Worm (Caenorhabditis elegans) whole organism, L4 larva: ENCODE results near the gene sek-1.

Experiments
- D1046.2 ChIP-seq: fragments of 200-800 bp; sonication (Bioruptor generic); IDR thresholded peaks from 2 replicates; pipeline ENCODE4 v1.3.6; 2022; ENCODE audit warnings: missing genetic modification characterization, missing compliant biosample characterization
- F49E8.2 ChIP-seq: sonication (generic microtip); optimal IDR thresholded peaks from 2 replicates; lab custom pipeline; 2016; ENCODE audit warnings: missing compliant biosample characterization, mild to moderate bottlenecking, missing genetic modification characterization, borderline replicate concordance
- R02D3.7 ChIP-seq: fragments of 150-350 bp; sonication (generic microtip); optimal IDR thresholded peaks from 3 replicates; lab custom pipeline; 2014; ENCODE audit warnings: missing biosample characterization, missing genetic modification characterization
- T20F7.1 ChIP-seq: fragments of 200-800 bp; sonication (Bioruptor generic); optimal IDR thresholded peaks from 2 replicates; lab custom pipeline; 2018; ENCODE audit warnings: mild to moderate bottlenecking, missing genetic modification characterization, missing compliant biosample characterization
- T26A8.4 ChIP-seq: fragments of 200-800 bp; sonication (Bioruptor generic); IDR thresholded peaks from 2 replicates; pipeline ENCODE4 v1.3.6; 2022; ENCODE audit warnings: missing genetic modification characterization, missing compliant biosample characterization
- Y105C5A.15 ChIP-seq: fragments of 200-800 bp; sonication (Bioruptor generic); IDR thresholded peaks from 2 replicates; pipeline ENCODE4 v1.3.6; 2022; ENCODE audit warnings: missing genetic modification characterization, missing compliant biosample characterization
- Y75B8A.6 ChIP-seq: fragments of 200-800 bp; sonication (Bioruptor generic); IDR thresholded peaks from 2 replicates; pipeline ENCODE4 v1.3.6; 2022; ENCODE audit warnings: missing genetic modification reagents, missing genetic modification characterization, missing compliant biosample characterization
- aly-2 ChIP-seq: sonication (generic microtip); optimal IDR thresholded peaks from 2 replicates; lab custom pipeline; 2018; ENCODE audit warnings: missing biosample characterization, missing genetic modification characterization
- ama-1 ChIP-seq: fragments of 150-350 bp; optimal IDR thresholded peaks from 2 replicates; lab custom pipeline; 2014; ENCODE audit warnings: inconsistent platforms, mixed read lengths
- arid-1 ChIP-seq: fragments of 200-800 bp; sonication (Bioruptor generic); conservative IDR thresholded peaks from 2 replicates; pipeline ENCODE4 v1.3.6; 2022; ENCODE audit warnings: missing genetic modification reagents, missing genetic modification characterization, missing compliant biosample characterization
- ceh-20 ChIP-seq: fragments of 200-800 bp; sonication (Bioruptor generic); IDR thresholded peaks from 2 replicates; pipeline ENCODE4 v1.3.6; 2022; ENCODE audit warnings: missing genetic modification reagents, missing genetic modification characterization, missing compliant biosample characterization
- ceh-32 ChIP-seq: sonication (generic microtip); optimal IDR thresholded peaks from 2 replicates; lab custom pipeline; 2016; ENCODE audit warnings: mild to moderate bottlenecking, missing genetic modification characterization, missing compliant biosample characterization; ENCODE audit not compliant: poor library complexity
- daf-16 ChIP-seq, 3 experiments: sonication (generic microtip); optimal IDR thresholded peaks; 2 replicates each; lab custom pipeline; 2016 to 2017; ENCODE audit warnings: missing genetic modification characterization in 3 of 3, missing genetic modification reagents in 3 of 3, mild to moderate bottlenecking in 2 of 3, missing compliant biosample characterization in 2 of 3, missing biosample characterization in 1 of 3, moderate library complexity in 1 of 3
- dmd-9 ChIP-seq: fragments of 200-800 bp; sonication (Bioruptor generic); IDR thresholded peaks from 2 replicates; pipeline ENCODE4 v1.3.6; 2022; ENCODE audit warnings: missing genetic modification reagents, missing genetic modification characterization, missing compliant biosample characterization
- dpl-1 ChIP-seq: fragments of 150-350 bp; optimal IDR thresholded peaks from 2 replicates; lab custom pipeline; 2014; ENCODE audit warnings: missing biosample characterization, missing genetic modification reagents, missing genetic modification characterization
- duxl-1 ChIP-seq: sonication (generic microtip); optimal IDR thresholded peaks from 2 replicates; lab custom pipeline; 2016; ENCODE audit warnings: mild to moderate bottlenecking, missing genetic modification characterization, moderate library complexity, missing compliant biosample characterization; ENCODE audit not compliant: poor library complexity
- egl-43 ChIP-seq: fragments of 200-800 bp; sonication (Bioruptor generic); IDR thresholded peaks from 2 replicates; pipeline ENCODE4 v1.3.6; 2022; ENCODE audit warnings: missing genetic modification reagents, missing genetic modification characterization, missing compliant biosample characterization
- hif-1 ChIP-seq, 2 experiments: sonication (generic microtip); optimal IDR thresholded peaks; 2 replicates each; lab custom pipeline; 2016 to 2017; ENCODE audit warnings: missing compliant biosample characterization in 2 of 2, missing genetic modification characterization in 2 of 2, missing genetic modification reagents in 2 of 2, missing genotype in 2 of 2, mild to moderate bottlenecking in 1 of 2
- hlh-11 ChIP-seq: fragments of 200-800 bp; sonication (Bioruptor generic); optimal IDR thresholded peaks from 2 replicates; lab custom pipeline; 2018; ENCODE audit warnings: mild to moderate bottlenecking, missing genetic modification characterization, missing compliant biosample characterization
- hlh-30 ChIP-seq: sonication (generic microtip); optimal IDR thresholded peaks from 2 replicates; lab custom pipeline; 2017; ENCODE audit warnings: antibody characterized with exemption, mild to moderate bottlenecking, missing genetic modification characterization, missing compliant biosample characterization; ENCODE audit not compliant: insufficient read depth
- hmg-1.1 ChIP-seq: fragments of 200-800 bp; sonication (Bioruptor generic); IDR thresholded peaks from 2 replicates; pipeline ENCODE4 v1.3.6; 2022; ENCODE audit warnings: missing genetic modification reagents, missing genetic modification characterization, missing compliant biosample characterization
- lin-15B ChIP-seq: fragments of 150-350 bp; sonication (generic microtip); optimal IDR thresholded peaks from 3 replicates; lab custom pipeline; 2014; ENCODE audit warnings: missing biosample characterization, missing genetic modification characterization
- lir-3 ChIP-seq: sonication (generic microtip); optimal IDR thresholded peaks from 2 replicates; lab custom pipeline; 2016; ENCODE audit warnings: mild to moderate bottlenecking, missing genetic modification characterization, missing compliant biosample characterization
- madf-5 ChIP-seq, 2 experiments: fragments of 200-800 bp; sonication (Bioruptor generic); IDR thresholded peaks; 2 replicates each; pipeline ENCODE4 v1.3.6; 2022; ENCODE audit warnings: missing compliant biosample characterization in 2 of 2, missing genetic modification characterization in 2 of 2
- madf-9 ChIP-seq: fragments of 200-800 bp; sonication (Bioruptor generic); conservative IDR thresholded peaks from 2 replicates; pipeline ENCODE4 v1.3.6; 2022; ENCODE audit warnings: missing genetic modification reagents, missing genetic modification characterization, missing compliant biosample characterization
- mdl-1 ChIP-seq, 2 experiments: fragments of 150-350 bp in 1 of 2; sonication (generic microtip) in 1 of 2; optimal IDR thresholded peaks; 2 replicates each; lab custom pipeline; 2014 to 2017; ENCODE audit warnings: missing biosample characterization in 2 of 2, missing genetic modification characterization in 2 of 2
- mes-2 ChIP-seq: sonication (generic microtip); optimal IDR thresholded peaks from 2 replicates; lab custom pipeline; 2016; ENCODE audit warnings: missing genotype, mild to moderate bottlenecking, missing genetic modification characterization, missing compliant biosample characterization; ENCODE audit not compliant: poor library complexity, severe bottlenecking
- mxl-2 ChIP-seq: fragments of 200-800 bp; sonication (Bioruptor generic); conservative IDR thresholded peaks from 2 replicates; pipeline ENCODE4 v1.3.6; 2022; ENCODE audit warnings: missing genetic modification reagents, missing genetic modification characterization, missing compliant biosample characterization
- mxl-3 ChIP-seq: fragments of 200-800 bp; sonication (Bioruptor generic); optimal IDR thresholded peaks from 2 replicates; lab custom pipeline; 2018; ENCODE audit warnings: mild to moderate bottlenecking, missing genetic modification characterization, missing compliant biosample characterization
- nhr-10 ChIP-seq: fragments of 150-350 bp; optimal IDR thresholded peaks from 2 replicates; lab custom pipeline; 2014; ENCODE audit warnings: missing biosample characterization, missing genetic modification characterization
- nhr-25 ChIP-seq: sonication (generic microtip); optimal IDR thresholded peaks from 2 replicates; lab custom pipeline; 2017; ENCODE audit warnings: missing genetic modification characterization, mild to moderate bottlenecking, missing compliant biosample characterization, antibody characterized with exemption, moderate library complexity, borderline replicate concordance; ENCODE audit not compliant: insufficient read depth
- nhr-41 ChIP-seq: fragments of 200-800 bp; sonication (Bioruptor generic); IDR thresholded peaks from 2 replicates; pipeline ENCODE4 v1.3.6; 2022; ENCODE audit warnings: missing genetic modification reagents, missing genetic modification characterization, missing compliant biosample characterization
- nhr-42 ChIP-seq: fragments of 200-800 bp; sonication (Bioruptor generic); IDR thresholded peaks from 2 replicates; pipeline ENCODE4 v1.3.6; 2022; ENCODE audit warnings: missing genetic modification characterization, missing compliant biosample characterization
- nhr-48 ChIP-seq: sonication (generic microtip); optimal IDR thresholded peaks from 2 replicates; lab custom pipeline; 2016; ENCODE audit warnings: mild to moderate bottlenecking, missing genetic modification characterization, missing compliant biosample characterization
- nhr-6 ChIP-seq: fragments of 150-350 bp; optimal IDR thresholded peaks from 2 replicates; lab custom pipeline; 2014; ENCODE audit warnings: missing biosample characterization, missing genetic modification characterization
- nhr-77 ChIP-seq: fragments of 150-350 bp; optimal IDR thresholded peaks from 2 replicates; lab custom pipeline; 2014; ENCODE audit warnings: missing biosample characterization, missing genetic modification characterization
- php-3 ChIP-seq: fragments of 200-800 bp; sonication (Bioruptor generic); IDR thresholded peaks from 2 replicates; pipeline ENCODE4 v1.3.6; 2022; ENCODE audit warnings: missing genetic modification reagents, missing genetic modification characterization, missing compliant biosample characterization
- saeg-2 ChIP-seq: fragments of 200-800 bp; sonication (Bioruptor generic); IDR thresholded peaks from 2 replicates; pipeline ENCODE4 v1.3.6; 2022; ENCODE audit warnings: missing genetic modification reagents, missing genetic modification characterization, missing compliant biosample characterization
- set-16 ChIP-seq: fragments of 200-800 bp; sonication (Bioruptor generic); IDR thresholded peaks from 2 replicates; pipeline ENCODE4 v1.3.6; 2022; ENCODE audit warnings: missing genetic modification reagents, missing genetic modification characterization, missing compliant biosample characterization
- skn-1 ChIP-seq: fragments of 150-350 bp; optimal IDR thresholded peaks from 2 replicates; lab custom pipeline; 2014; ENCODE audit warnings: missing biosample characterization, missing genetic modification characterization
- snpc-1.2 ChIP-seq: fragments of 200-800 bp; sonication (Bioruptor generic); IDR thresholded peaks from 2 replicates; pipeline ENCODE4 v1.3.6; 2022; ENCODE audit warnings: missing genetic modification reagents, missing genetic modification characterization, missing compliant biosample characterization
- snpc-4 ChIP-seq: fragments of 150-350 bp; optimal IDR thresholded peaks from 2 replicates; lab custom pipeline; 2014; ENCODE audit warnings: missing biosample characterization, missing genetic modification characterization
- spr-1 ChIP-seq: sonication (generic microtip); optimal IDR thresholded peaks from 2 replicates; lab custom pipeline; 2016; ENCODE audit warnings: mild to moderate bottlenecking, missing genetic modification characterization, missing compliant biosample characterization
- tag-97 ChIP-seq: fragments of 200-800 bp; sonication (Bioruptor generic); IDR thresholded peaks from 2 replicates; pipeline ENCODE4 v1.3.6; 2022; ENCODE audit warnings: missing genetic modification characterization, missing compliant biosample characterization
- tra-1 ChIP-seq: fragments of 200-800 bp; sonication (Bioruptor generic); IDR thresholded peaks from 2 replicates; pipeline ENCODE4 v1.3.6; 2022; ENCODE audit warnings: missing genetic modification reagents, missing genetic modification characterization, missing compliant biosample characterization
- unc-39 ChIP-seq: sonication (generic microtip); optimal IDR thresholded peaks from 2 replicates; lab custom pipeline; 2017; ENCODE audit warnings: missing biosample characterization, missing genetic modification characterization
- unc-62 ChIP-seq, 3 experiments: fragments of 150-350 bp in 1 of 3; sonication (generic microtip); optimal IDR thresholded peaks in 2 of 3; peaks in 1 of 3; 1 replicate in 1 of 3; 2 replicates in 2 of 3; lab custom pipeline; 2014 to 2017; ENCODE audit warnings: missing biosample characterization in 3 of 3, missing genetic modification characterization in 3 of 3, missing genetic modification reagents in 3 of 3, missing genotype in 1 of 3
- zip-11 ChIP-seq: fragments of 200-800 bp; sonication (Bioruptor generic); IDR thresholded peaks from 2 replicates; pipeline ENCODE4 v1.3.6; 2022; ENCODE audit warnings: missing genetic modification characterization, missing compliant biosample characterization
- zip-2 ChIP-seq: fragments of 150-350 bp; optimal IDR thresholded peaks from 2 replicates; lab custom pipeline; 2014; ENCODE audit warnings: missing biosample characterization, missing genetic modification characterization

The sek-1 gene

DNA sequence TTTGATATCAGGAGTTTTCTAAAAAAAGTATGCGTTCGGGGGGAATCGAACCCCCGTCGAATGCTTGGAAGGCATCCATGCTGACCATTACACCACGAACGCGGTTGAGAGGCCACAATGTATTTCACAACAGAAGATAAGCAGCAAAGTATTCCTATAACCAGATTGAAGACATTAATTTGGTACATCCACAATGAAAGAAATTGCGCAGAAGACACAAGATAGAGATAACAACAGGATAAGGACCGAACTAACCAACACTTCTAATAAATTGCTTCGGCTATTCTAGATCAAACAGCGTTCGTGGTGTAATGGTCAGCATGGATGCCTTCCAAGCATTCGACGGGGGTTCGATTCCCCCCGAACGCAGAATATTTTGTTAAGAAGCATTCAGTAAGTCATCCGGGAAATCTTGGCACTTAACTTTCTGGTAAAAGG is 22.2 kb upstream of the sek-1 start (continued):
- peak; percentile 90 for TF ChIP-seq egl-43 (GFP tag; lab: Robert Waterston, UW)
- peak in 1 of 2 experiments; percentile 64; a peak in 1 of 4 replicates for TF ChIP-seq madf-5 (GFP tag; IDR thresholded peaks at IDR 0.05; lab: Robert Waterston, UW)
- peak; percentile 49 for TF ChIP-seq hlh-11 (tag; lab: Kevin White, UChicago)
- peak in 1 of 2 experiments; percentile 41 for TF ChIP-seq unc-62 (GFP tag; optimal IDR thresholded peaks at IDR 0.05 in 1 of 2; lab: Kevin White, UChicago)
- no peak for TF ChIP-seq unc-62 (tag; optimal IDR thresholded peaks at IDR 0.05; lab: Kevin White, UChicago)
- TF ChIP-seq ama-1 (lab: Kevin White, UChicago), result no peak
- no peak for TF ChIP-seq ceh-32 (tag; lab: Kevin White, UChicago)
- TF ChIP-seq nhr-77 (tag; lab: Kevin White, UChicago), result peak; percentile 41
- TF ChIP-seq snpc-1.2 (GFP tag; lab: Robert Waterston, UW), result peak; percentile 89
- TF ChIP-seq mxl-3 (GFP tag; lab: Kevin White, UChicago), result peak; percentile 54
- TF ChIP-seq php-3 (GFP tag; lab: Robert Waterston, UW), result no peak
- no peak for TF ChIP-seq unc-39
- peak; percentile 31; the same call in 1 of the 2 replicates for TF ChIP-seq madf-9 (GFP tag; lab: Robert Waterston, UW)
- TF ChIP-seq hmg-1.1, result peak; percentile 80
- peak in 1 of 2 experiments; percentile 1 for TF ChIP-seq hif-1 (tag; optimal IDR thresholded peaks at IDR 0.05; lab: Kevin White, UChicago)
- peak; percentile 40; the same call in 1 of the 2 replicates for TF ChIP-seq ceh-20 (GFP tag; lab: Robert Waterston, UW)
- TF ChIP-seq nhr-10 (tag; lab: Kevin White, UChicago), result no peak
- TF ChIP-seq hlh-30 (tag; lab: Kevin White, UChicago), result peak; percentile 48
- peak; percentile 51 for TF ChIP-seq F49E8.2
- no peak for TF ChIP-seq tag-97
- no peak for TF ChIP-seq tra-1 (GFP tag; lab: Robert Waterston, UW)
- no peak for TF ChIP-seq D1046.2
- no peak for TF ChIP-seq zip-2
- no peak for TF ChIP-seq saeg-2 (GFP tag; lab: Robert Waterston, UW)
- peak; percentile 46 for TF ChIP-seq mes-2
- no peak for TF ChIP-seq skn-1 (tag; lab: Kevin White, UChicago)
- no peak for TF ChIP-seq lin-15B (tag; lab: Kevin White, UChicago)
- TF ChIP-seq set-16 (GFP tag; lab: Robert Waterston, UW), result no peak
- peak; percentile 26 for TF ChIP-seq dpl-1 (GFP tag; lab: Kevin White, UChicago)
- TF ChIP-seq mdl-1 (tag; optimal IDR thresholded peaks at IDR 0.05; lab: Kevin White, UChicago), result no peak
- TF ChIP-seq nhr-48 (tag; lab: Kevin White, UChicago), result peak; percentile 60
- TF ChIP-seq mxl-2 (GFP tag; lab: Robert Waterston, UW), result no peak
- no peak for TF ChIP-seq Y75B8A.6 (GFP tag; lab: Robert Waterston, UW)
- no peak for TF ChIP-seq duxl-1 (tag; lab: Kevin White, UChicago)
- peak; percentile 1 for TF ChIP-seq nhr-25 (tag; lab: Kevin White, UChicago)
- TF ChIP-seq nhr-41 (GFP tag; lab: Robert Waterston, UW), result 0 out of 2 replicates have a peak, but pooled peaks have one; percentile 54
- no peak for TF ChIP-seq snpc-4 (tag; lab: Kevin White, UChicago)
- TF ChIP-seq T20F7.1 (GFP tag; lab: Kevin White, UChicago), result no peak
- no peak for TF ChIP-seq aly-2 (tag; lab: Kevin White, UChicago)
- TF ChIP-seq arid-1, result no peak
- peak; percentile 7 for TF ChIP-seq spr-1 (tag; lab: Kevin White, UChicago)
- no peak for TF ChIP-seq nhr-6 (tag; lab: Kevin White, UChicago)
- peak; percentile 86 for TF ChIP-seq T26A8.4 (GFP tag; lab: Robert Waterston, UW)
- peak; percentile 43; the same call in 1 of the 2 replicates for TF ChIP-seq nhr-42 (GFP tag; lab: Robert Waterston, UW)
- no peak for TF ChIP-seq R02D3.7 (tag; lab: Kevin White, UChicago)
- peak; percentile 72; the same call in 1 of the 2 replicates for TF ChIP-seq dmd-9 (GFP tag; lab: Robert Waterston, UW)
- TF ChIP-seq zip-11, result no peak
- TF ChIP-seq daf-16 (GFP tag; optimal IDR thresholded peaks at IDR 0.05; lab: Kevin White, UChicago), result peak; percentile 47 to 81
- TF ChIP-seq daf-16 (tag; optimal IDR thresholded peaks at IDR 0.05; lab: Kevin White, UChicago), result peak; percentile 55
- TF ChIP-seq lir-3 (tag; lab: Kevin White, UChicago), result peak; percentile 68
- 0 out of 2 replicates have a peak, but pooled peaks have one; percentile 4 for TF ChIP-seq Y105C5A.15 (GFP tag; lab: Robert Waterston, UW)
